Worm (Caenorhabditis elegans): ENCODE measurements around the gene Y43F8B.2.

Gene Y43F8B.2

DNA sequence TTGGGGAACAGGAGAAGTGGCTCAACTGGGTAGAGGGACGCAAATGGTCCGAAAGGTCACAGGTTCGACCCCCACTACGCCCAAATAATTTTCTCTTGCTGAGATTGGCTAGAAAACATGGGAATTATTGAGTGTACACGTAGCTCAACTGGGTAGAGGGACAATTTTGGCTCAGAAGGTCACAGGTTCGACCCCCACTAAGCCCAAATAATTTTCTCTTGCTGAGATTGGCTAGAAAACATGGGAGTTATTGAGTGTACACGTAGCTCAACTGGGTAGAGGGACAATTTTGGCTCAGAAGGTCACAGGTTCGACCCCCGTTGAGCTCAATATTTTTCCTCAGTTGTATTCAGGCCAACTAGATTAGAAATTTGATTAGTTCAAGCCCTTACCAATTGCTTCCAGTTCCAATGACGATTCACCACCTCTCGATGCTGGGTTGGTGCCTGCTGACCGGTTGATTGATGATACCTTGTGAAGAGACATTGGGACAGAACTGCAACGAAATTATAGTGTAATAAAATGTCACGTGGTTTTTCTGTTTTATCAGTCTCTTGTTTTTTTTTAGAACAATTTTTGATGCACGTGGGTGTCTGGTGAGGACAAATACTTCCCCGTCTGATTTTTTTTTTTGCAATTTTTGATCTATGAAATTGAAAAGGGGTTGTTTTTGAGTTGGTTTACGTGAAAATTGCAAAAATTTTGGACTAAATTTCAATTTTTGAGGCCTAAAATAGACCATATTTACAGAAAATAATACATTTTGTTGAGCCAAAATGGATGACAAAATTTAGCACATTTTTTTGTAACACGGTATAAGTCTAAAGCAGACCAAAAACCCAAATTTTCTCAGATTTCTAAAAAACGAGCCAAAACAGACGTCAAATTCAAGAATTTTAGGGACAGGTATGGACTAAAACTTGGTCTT, 11.3 kb downstream of the Y43F8B.2 start:
- TF ChIP-seq nhr-2 (tag; optimal IDR thresholded peaks at IDR 0.05) = peak; percentile 2
- TF ChIP-seq unc-39 (tag; optimal IDR thresholded peaks at IDR 0.05) = no peak
- TF ChIP-seq nhr-28 (tag; optimal IDR thresholded peaks at IDR 0.05) = no peak
- TF ChIP-seq hlh-1 (tag; optimal IDR thresholded peaks at IDR 0.05) = no peak
- peak; percentile 42 for TF ChIP-seq drap-1 (GFP tag; optimal IDR thresholded peaks at IDR 0.05)

- TF ChIP-seq unc-39 (tag; optimal IDR thresholded peaks at IDR 0.05) (no peak), ham-2 (GFP tag; optimal IDR thresholded peaks at IDR 0.05) (no peak), ztf-11 (tag; optimal IDR thresholded peaks at IDR 0.05) (no peak), sptf-1 (tag; optimal IDR thresholded peaks at IDR 0.05) (no peak), ceh-39 (tag; optimal IDR thresholded peaks at IDR 0.05) (no peak), nhr-12 (tag; optimal IDR thresholded peaks at IDR 0.05) (no peak), snpc-4 (tag; optimal IDR thresholded peaks at IDR 0.05) (no peak), mep-1 (tag; optimal IDR thresholded peaks at IDR 0.05) (no peak), unc-120 (tag; optimal IDR thresholded peaks at IDR 0.05; ENCODE audit: poor library complexity, severe bottlenecking) (no peak), lin-32 (GFP tag; optimal IDR thresholded peaks at IDR 0.05) (no peak), lsy-2 (tag; optimal IDR thresholded peaks at IDR 0.05) (no peak), M03D4.4 (tag; optimal IDR thresholded peaks at IDR 0.05) (no peak), mab-5 (tag; optimal IDR thresholded peaks at IDR 0.05) (no peak), flh-1 (GFP tag; optimal IDR thresholded peaks at IDR 0.05) (no peak), nhr-2 (tag; optimal IDR thresholded peaks at IDR 0.05) (no peak), nhr-237 (tag; optimal IDR thresholded peaks at IDR 0.05) (no peak)
Observed at ce11 chrV:19520597-19521322, 12.2 kb downstream of the Y43F8B.2 start.

DNA sequence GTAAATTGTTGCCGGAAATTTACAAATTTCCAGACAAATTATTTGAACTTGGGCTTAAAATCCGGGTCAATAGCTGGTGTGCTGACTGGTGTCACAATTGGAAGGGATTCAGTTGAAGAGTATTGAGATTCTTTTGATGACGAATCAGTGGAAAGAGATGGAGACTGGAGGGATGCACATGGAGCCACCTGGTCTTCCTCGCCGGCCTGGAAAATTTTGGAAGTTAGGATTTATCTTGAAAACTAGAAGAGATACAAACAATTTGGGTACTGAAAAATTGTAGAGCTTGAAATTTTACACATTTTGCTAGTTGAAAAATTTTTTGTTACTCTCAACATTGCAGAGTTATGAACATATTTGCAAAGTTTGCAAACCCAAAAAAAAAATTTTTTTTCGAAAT, 12.8 kb downstream of the Y43F8B.2 start:
- TF ChIP-seq ztf-11 (tag; optimal IDR thresholded peaks at IDR 0.05) (no peak), hlh-1 (tag; optimal IDR thresholded peaks at IDR 0.05) (no peak), ceh-39 (tag; optimal IDR thresholded peaks at IDR 0.05) (no peak), elt-1 (tag; optimal IDR thresholded peaks at IDR 0.05; ENCODE audit: borderline replicate concordance, insufficient read depth) (no peak), unc-39 (tag; optimal IDR thresholded peaks at IDR 0.05) (no peak), mep-1 (tag; optimal IDR thresholded peaks at IDR 0.05) (no peak), sem-2 (GFP tag; optimal IDR thresholded peaks at IDR 0.05) (no peak), mls-2 (tag; optimal IDR thresholded peaks at IDR 0.05) (no peak), unc-120 (tag; optimal IDR thresholded peaks at IDR 0.05; ENCODE audit: poor library complexity, severe bottlenecking) (no peak), ham-2 (GFP tag; optimal IDR thresholded peaks at IDR 0.05) (no peak), nhr-237 (tag; optimal IDR thresholded peaks at IDR 0.05) (no peak), nhr-76 (tag; optimal IDR thresholded peaks at IDR 0.05) (no peak), ceh-43 (GFP tag; optimal IDR thresholded peaks at IDR 0.05) (no peak)

DNA sequence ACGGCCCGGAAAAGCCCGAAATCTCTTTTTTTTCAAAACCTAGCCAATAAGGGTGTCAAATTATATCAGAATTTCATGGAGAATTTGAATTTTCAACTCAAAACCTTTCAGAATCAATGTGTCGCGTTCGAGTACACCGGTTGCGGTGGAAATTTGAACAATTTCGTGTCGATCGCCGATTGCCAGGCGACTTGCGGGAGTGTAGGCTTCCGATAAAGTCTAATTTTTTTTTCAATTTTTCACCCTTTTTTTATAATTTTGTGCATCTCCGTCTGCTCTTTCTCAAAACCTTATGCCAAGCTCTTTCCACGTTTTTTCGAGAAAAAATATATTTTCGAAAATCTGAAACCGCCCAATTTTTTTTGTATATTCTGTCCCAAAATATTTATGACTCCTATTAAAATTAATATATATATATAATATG, 13.4 kb downstream of the Y43F8B.2 start:
- no peak for TF ChIP-seq nhr-12 (tag; optimal IDR thresholded peaks at IDR 0.05)
- no peak for TF ChIP-seq unc-39 (tag; optimal IDR thresholded peaks at IDR 0.05)
- TF ChIP-seq sptf-1 (tag; optimal IDR thresholded peaks at IDR 0.05) = no peak
- TF ChIP-seq hlh-1 (tag; optimal IDR thresholded peaks at IDR 0.05) = no peak
- TF ChIP-seq unc-62 (GFP tag; optimal IDR thresholded peaks at IDR 0.05) = no peak
- no peak for TF ChIP-seq cnd-1 (tag; optimal IDR thresholded peaks at IDR 0.05)
- no peak for TF ChIP-seq M03D4.4 (tag; optimal IDR thresholded peaks at IDR 0.05)
- TF ChIP-seq nhr-76 (tag; optimal IDR thresholded peaks at IDR 0.05) = no peak
- no peak for TF ChIP-seq ham-2 (GFP tag; optimal IDR thresholded peaks at IDR 0.05)
- TF ChIP-seq elt-1 (tag; optimal IDR thresholded peaks at IDR 0.05; ENCODE audit: borderline replicate concordance, insufficient read depth) = no peak
- TF ChIP-seq nhr-237 (tag; optimal IDR thresholded peaks at IDR 0.05) = no peak
- no peak for TF ChIP-seq elt-3 (tag; optimal IDR thresholded peaks at IDR 0.05)
- no peak for TF ChIP-seq bed-3 (GFP tag; optimal IDR thresholded peaks at IDR 0.05)
- TF ChIP-seq ces-1 (GFP tag; optimal IDR thresholded peaks at IDR 0.05) = no peak
- TF ChIP-seq snpc-4 (tag; optimal IDR thresholded peaks at IDR 0.05) = no peak
- TF ChIP-seq drap-1 (GFP tag; optimal IDR thresholded peaks at IDR 0.05) = no peak

Data from whole organism, mixed stage, embryonic.